Fruit fly (Drosophila melanogaster) whole organism, prepupa: Measurements from ENCODE around the gene Sgs5.

Experiments used
- CG4318 ChIP-seq: fragments of 200-800 bp; sonication (Bioruptor generic); optimal IDR thresholded peaks from 3 replicates; lab custom pipeline; 2017; ENCODE audit warnings: missing biosample characterization, mild to moderate bottlenecking, missing genetic modification characterization
- Ets21C ChIP-seq: fragments of 200-800 bp; sonication (Bioruptor generic); optimal IDR thresholded peaks from 3 replicates; lab custom pipeline; 2016; ENCODE audit warnings: missing biosample characterization, missing genetic modification characterization
- lz ChIP-seq: fragments of 200-800 bp; sonication (Bioruptor generic); optimal IDR thresholded peaks from 3 replicates; lab custom pipeline; 2016; ENCODE audit warnings: missing biosample characterization, missing genetic modification characterization
- net ChIP-seq: fragments of 200-800 bp; sonication (Bioruptor generic); optimal IDR thresholded peaks from 3 replicates; lab custom pipeline; 2016; ENCODE audit warnings: missing biosample characterization, missing genetic modification characterization

DNA sequence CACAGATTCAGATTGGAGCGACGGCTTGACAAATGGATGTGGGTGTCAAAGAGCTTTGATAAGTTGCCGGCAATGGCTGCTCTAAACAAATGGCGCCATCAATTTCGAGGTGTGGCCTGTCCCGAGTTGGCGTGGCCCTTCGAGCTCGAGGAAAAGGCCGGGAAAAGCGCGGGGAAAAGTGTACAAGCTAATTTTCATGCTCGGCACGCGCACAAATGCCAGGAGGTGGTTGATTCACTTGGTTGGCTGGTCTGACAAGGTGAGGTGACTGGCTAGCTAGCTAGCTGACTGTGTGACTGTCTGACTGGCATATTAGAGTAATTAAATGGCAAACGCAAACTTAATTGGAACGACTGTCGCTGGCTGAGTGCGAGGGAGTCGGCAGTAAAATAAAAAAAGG lies 6.7 kb downstream of the Sgs5 start:
- no peak for TF ChIP-seq net
- no peak for TF ChIP-seq CG4318 (GFP tag; lab: Kevin White, UChicago)
- TF ChIP-seq Ets21C (GFP tag; lab: Kevin White, UChicago) = no peak
- TF ChIP-seq lz (GFP tag; lab: Kevin White, UChicago) = no peak
